Fruit fly (Drosophila melanogaster) Kc167 (cell line): Measurements from ENCODE around the gene CG9928.

ENCODE experiments used
- Myc ChIP-seq: fragments of >200 bp; optimal IDR thresholded peaks from 2 replicates; lab custom pipeline; 2017; ENCODE audit warnings: missing external identifiers
- Sin3A ChIP-seq: fragments of >200 bp; optimal IDR thresholded peaks from 2 replicates; lab custom pipeline; 2018; ENCODE audit warnings: missing external identifiers
- insv ChIP-seq: fragments of >200 bp; optimal IDR thresholded peaks from 3 replicates; lab custom pipeline; 2018; ENCODE audit warnings: missing external identifiers
- psq ChIP-seq: fragments of >200 bp; optimal IDR thresholded peaks from 2 replicates; lab custom pipeline; 2017; ENCODE audit warnings: missing external identifiers
- ttk ChIP-seq: sonication (Bioruptor generic); optimal IDR thresholded peaks from 2 replicates; lab custom pipeline; 2017; ENCODE audit warnings: missing external identifiers

- TF ChIP-seq Sin3A (lab: Kevin White, UChicago), result no peak
- no peak for TF ChIP-seq insv (lab: Kevin White, UChicago)
- no peak for TF ChIP-seq psq (lab: Kevin White, UChicago)
- TF ChIP-seq Myc (lab: Kevin White, UChicago), result no peak
- no peak for TF ChIP-seq ttk (lab: Kevin White, UChicago)
Observed at dm6 chr2L:13154313-13154712, 11.6 kb upstream of the CG9928 start.
